Fruit fly (Drosophila melanogaster) whole organism, wandering third instar larva: ENCODE results near the gene CG11381.

Source experiments
- Hnf4 ChIP-seq: fragments of 200-800 bp; sonication (Bioruptor generic); optimal IDR thresholded peaks from 2 replicates; lab custom pipeline; 2016; ENCODE audit warnings: missing biosample characterization, mild to moderate bottlenecking, missing genetic modification characterization
- Myc ChIP-seq: fragments of >200 bp; optimal IDR thresholded peaks from 2 replicates; lab custom pipeline; 2017
- fru ChIP-seq: fragments of 200-800 bp; sonication (Bioruptor generic); optimal IDR thresholded peaks from 3 replicates; lab custom pipeline; 2016; ENCODE audit warnings: missing biosample characterization, mild to moderate bottlenecking, missing genetic modification characterization
- woc ChIP-seq: sonication (Bioruptor generic); optimal IDR thresholded peaks from 2 replicates; lab custom pipeline; 2016; ENCODE audit warnings: missing biosample characterization, mild to moderate bottlenecking, missing genetic modification characterization

DNA sequence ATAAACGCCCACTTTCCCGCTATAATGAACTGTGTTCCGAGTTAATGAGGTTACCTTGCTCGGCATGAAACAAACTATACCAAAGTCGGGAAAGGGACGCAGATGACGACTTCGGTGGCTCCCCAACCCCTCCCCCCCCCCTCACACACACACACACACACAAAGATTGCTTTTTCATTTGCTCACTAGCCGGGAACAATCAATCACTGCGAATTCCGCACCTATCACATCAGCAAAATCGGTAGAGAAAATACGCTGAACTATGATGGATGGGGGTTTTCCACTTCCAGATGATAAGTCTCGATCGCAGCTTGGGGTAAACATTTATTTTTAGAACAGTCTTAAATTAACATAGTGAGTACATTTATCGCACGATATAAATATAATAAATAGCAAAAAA, 30.0 kb upstream of the CG11381 start:
- TF ChIP-seq woc (GFP tag; lab: Kevin White, UChicago): no peak
- no peak for TF ChIP-seq Hnf4 (GFP tag; lab: Kevin White, UChicago)
- no peak for TF ChIP-seq fru (GFP tag; lab: Kevin White, UChicago)
- no peak for TF ChIP-seq Myc (lab: Kevin White, UChicago)
